Fruit fly (Drosophila melanogaster) whole organism, embryonic: ENCODE data around the gene mfr.

ENCODE experiments used
- Antp ChIP-seq: fragments of 200-800 bp; sonication (Bioruptor generic); optimal IDR thresholded peaks from 3 replicates; lab custom pipeline; 2016; ENCODE audit warnings: missing biosample characterization, missing genetic modification characterization
- Bteb2 ChIP-seq: fragments of 200-800 bp; sonication (Bioruptor generic); optimal IDR thresholded peaks from 2 replicates; lab custom pipeline; 2016; ENCODE audit warnings: missing biosample characterization, missing genetic modification characterization
- CG10274 ChIP-seq: fragments of 200-800 bp; sonication (Bioruptor generic); optimal IDR thresholded peaks from 3 replicates; lab custom pipeline; 2017; ENCODE audit warnings: missing biosample characterization, mild to moderate bottlenecking, missing genetic modification characterization
- CG10321 ChIP-seq: fragments of 200-800 bp; sonication (Bioruptor generic); IDR thresholded peaks from 2 replicates; pipeline ENCODE4 v1.3.6; 2022; ENCODE audit warnings: missing biosample characterization, missing genetic modification characterization
- CG11695 ChIP-seq: fragments of 200-800 bp; sonication (Bioruptor generic); IDR thresholded peaks from 3 replicates; pipeline ENCODE4 v1.3.6; 2022; ENCODE audit warnings: missing biosample characterization, missing genetic modification characterization
- CG11696 ChIP-seq: fragments of 200-800 bp; sonication (Bioruptor generic); IDR thresholded peaks from 2 replicates; pipeline ENCODE4 v1.3.6; 2022; ENCODE audit warnings: missing biosample characterization, missing genetic modification characterization
- CG12071 ChIP-seq: fragments of 200-800 bp; sonication (Bioruptor generic); optimal IDR thresholded peaks from 3 replicates; lab custom pipeline; 2018; ENCODE audit warnings: missing biosample characterization, mild to moderate bottlenecking, missing genetic modification characterization
- CG12391 ChIP-seq: fragments of 200-800 bp; sonication (Bioruptor generic); optimal IDR thresholded peaks from 3 replicates; lab custom pipeline; 2018; ENCODE audit warnings: missing biosample characterization, mild to moderate bottlenecking, missing genetic modification characterization, moderate library complexity
- CG12942 ChIP-seq: fragments of 200-800 bp; sonication (Bioruptor generic); optimal IDR thresholded peaks from 3 replicates; lab custom pipeline; 2016; ENCODE audit warnings: missing biosample characterization, missing genetic modification characterization
- CG13624 ChIP-seq: fragments of 200-800 bp; sonication (Bioruptor generic); optimal IDR thresholded peaks from 2 replicates; lab custom pipeline; 2016; ENCODE audit warnings: missing biosample characterization, missing genetic modification characterization
- CG14050 ChIP-seq: fragments of 200-800 bp; sonication (Bioruptor generic); IDR thresholded peaks from 3 replicates; pipeline ENCODE4 v1.3.6; 2022; ENCODE audit warnings: missing biosample characterization, missing genetic modification characterization
- CG14441 ChIP-seq: fragments of 200-800 bp; sonication (Bioruptor generic); IDR thresholded peaks from 2 replicates; pipeline ENCODE4 v1.3.6; 2022; ENCODE audit warnings: missing biosample characterization, missing genetic modification characterization
- CG15514 ChIP-seq: fragments of 200-800 bp; sonication (Bioruptor generic); optimal IDR thresholded peaks from 3 replicates; lab custom pipeline; 2017; ENCODE audit warnings: missing biosample characterization, missing genetic modification characterization, mild to moderate bottlenecking, moderate library complexity, missing genetic modification reagents
- CG16813 ChIP-seq: fragments of 200-800 bp; sonication (Bioruptor generic); IDR thresholded peaks from 3 replicates; pipeline ENCODE4 v1.3.6; 2022; ENCODE audit warnings: missing biosample characterization, missing genetic modification characterization; ENCODE audit not compliant: partially characterized antibody
- CG18599 ChIP-seq: fragments of 200-800 bp; sonication (Bioruptor generic); optimal IDR thresholded peaks from 3 replicates; lab custom pipeline; 2017; ENCODE audit warnings: missing biosample characterization, missing genetic modification characterization, mild to moderate bottlenecking, moderate library complexity, missing genetic modification reagents
- CG31365 ChIP-seq: fragments of 200-800 bp; sonication (Bioruptor generic); optimal IDR thresholded peaks from 2 replicates; lab custom pipeline; 2018; ENCODE audit warnings: missing biosample characterization, mild to moderate bottlenecking, missing genetic modification characterization
- CG31441 ChIP-seq: fragments of 200-800 bp; sonication (Bioruptor generic); IDR thresholded peaks from 2 replicates; pipeline ENCODE4 v1.3.6; 2022; ENCODE audit warnings: missing biosample characterization, missing genetic modification characterization
- CG43689 ChIP-seq: fragments of 200-800 bp; sonication (Bioruptor generic); IDR thresholded peaks from 2 replicates; pipeline ENCODE4 v1.3.6; 2022; ENCODE audit warnings: missing biosample characterization, missing genetic modification characterization
- CG4707 ChIP-seq: fragments of 200-800 bp; sonication (Bioruptor generic); optimal IDR thresholded peaks from 2 replicates; lab custom pipeline; 2018; ENCODE audit warnings: missing biosample characterization, mild to moderate bottlenecking, missing genetic modification characterization, moderate library complexity
- CG6683 ChIP-seq: fragments of 200-800 bp; sonication (Bioruptor generic); optimal IDR thresholded peaks from 2 replicates; lab custom pipeline; 2017; ENCODE audit warnings: missing biosample characterization, mild to moderate bottlenecking, missing genetic modification characterization, missing genetic modification reagents
- CG7839 ChIP-seq: fragments of 200-800 bp; sonication (Bioruptor generic); optimal IDR thresholded peaks from 3 replicates; lab custom pipeline; 2018; ENCODE audit warnings: missing biosample characterization, mild to moderate bottlenecking, missing genetic modification characterization, moderate library complexity
- CHES-1-like ChIP-seq: fragments of 200-800 bp; sonication (Bioruptor generic); optimal IDR thresholded peaks from 2 replicates; lab custom pipeline; 2016; ENCODE audit warnings: missing biosample characterization, missing genetic modification characterization
- Drgx ChIP-seq: fragments of 200-800 bp; sonication (Bioruptor generic); IDR thresholded peaks from 2 replicates; pipeline ENCODE4 v1.3.6; 2022; ENCODE audit warnings: missing biosample characterization, missing genetic modification characterization
- ERR ChIP-seq: fragments of 200-800 bp; sonication (Bioruptor generic); optimal IDR thresholded peaks from 2 replicates; lab custom pipeline; 2016; ENCODE audit warnings: missing biosample characterization, missing genetic modification characterization
- Elba2 ChIP-seq: fragments of 200-800 bp; sonication (Bioruptor generic); optimal IDR thresholded peaks from 3 replicates; lab custom pipeline; 2016; ENCODE audit warnings: missing biosample characterization, missing genetic modification characterization
- Ets65A ChIP-seq: fragments of 200-800 bp; sonication (Bioruptor generic); peaks from one replicate; lab custom pipeline; 2016; ENCODE audit warnings: missing biosample characterization, missing genetic modification characterization
- Hey ChIP-seq: fragments of 200-800 bp; sonication (Bioruptor generic); optimal IDR thresholded peaks from 3 replicates; lab custom pipeline; 2018; ENCODE audit warnings: missing biosample characterization, mild to moderate bottlenecking, missing genetic modification characterization
- Hmx ChIP-seq: fragments of 200-800 bp; sonication (Bioruptor generic); optimal IDR thresholded peaks from 2 replicates; lab custom pipeline; 2016; ENCODE audit warnings: missing biosample characterization, missing genetic modification characterization
- Hr51 ChIP-seq, 2 experiments: fragments of 200-800 bp; sonication (Bioruptor generic); optimal IDR thresholded peaks; 2 replicates in 1 of 2; 3 replicates in 1 of 2; lab custom pipeline; 2016 to 2018; ENCODE audit warnings: missing biosample characterization in 2 of 2, missing genetic modification characterization in 2 of 2, mild to moderate bottlenecking in 1 of 2, moderate library complexity in 1 of 2
- Med ChIP-seq: fragments of 200-800 bp; sonication (Bioruptor generic); peaks from one replicate; lab custom pipeline; 2016; ENCODE audit warnings: missing biosample characterization, missing genetic modification characterization, mild to moderate bottlenecking, inconsistent platforms, moderate library complexity
- Oli ChIP-seq: fragments of 200-800 bp; sonication (Bioruptor generic); optimal IDR thresholded peaks from 2 replicates; lab custom pipeline; 2018; ENCODE audit warnings: missing biosample characterization, mild to moderate bottlenecking, missing genetic modification characterization, moderate library complexity
- bbx ChIP-seq: fragments of 200-800 bp; sonication (Bioruptor generic); IDR thresholded peaks from 2 replicates; pipeline ENCODE4 v1.3.6; 2022; ENCODE audit warnings: missing biosample characterization, missing genetic modification characterization; ENCODE audit not compliant: partially characterized antibody
- br ChIP-seq: fragments of >200 bp; optimal IDR thresholded peaks from 2 replicates; lab custom pipeline; 2017
- chif ChIP-seq, 2 experiments: fragments of 200-800 bp; sonication (Bioruptor generic); optimal IDR thresholded peaks; 3 replicates each; lab custom pipeline; 2016; ENCODE audit warnings: missing biosample characterization in 2 of 2, missing genetic modification characterization in 2 of 2
- dm ChIP-seq: fragments of 200-800 bp; sonication (Bioruptor generic); optimal IDR thresholded peaks from 3 replicates; lab custom pipeline; 2016; ENCODE audit warnings: missing biosample characterization, missing genetic modification characterization
- dysf ChIP-seq: fragments of 200-800 bp; sonication (Bioruptor generic); IDR thresholded peaks from 3 replicates; pipeline ENCODE4 v1.3.6; 2022; ENCODE audit warnings: missing biosample characterization, missing genetic modification characterization
- emc ChIP-seq: fragments of 200-800 bp; sonication (Bioruptor generic); optimal IDR thresholded peaks from 2 replicates; lab custom pipeline; 2016; ENCODE audit warnings: missing biosample characterization, missing genetic modification characterization
- inv ChIP-seq: fragments of 200-800 bp; sonication (Bioruptor generic); IDR thresholded peaks from 2 replicates; pipeline ENCODE4 v1.3.6; 2022; ENCODE audit warnings: missing biosample characterization, missing genetic modification characterization; ENCODE audit not compliant: partially characterized antibody
- lab ChIP-seq: fragments of 200-800 bp; sonication (Bioruptor generic); optimal IDR thresholded peaks from 3 replicates; lab custom pipeline; 2017; ENCODE audit warnings: missing biosample characterization, missing genetic modification characterization, mild to moderate bottlenecking, moderate library complexity, missing genetic modification reagents
- lov ChIP-seq, 2 experiments: fragments of 200-800 bp in 1 of 2; fragments of >200 bp in 1 of 2; sonication (Bioruptor generic) in 1 of 2; IDR thresholded peaks in 1 of 2; optimal IDR thresholded peaks in 1 of 2; 2 replicates in 1 of 2; 3 replicates in 1 of 2; pipeline versions ENCODE4 v1.3.6 to Lab custom; 2017 to 2022; ENCODE audit warnings: missing biosample characterization in 1 of 2, missing genetic modification characterization in 1 of 2
- pan ChIP-seq, 4 experiments: fragments of >200 bp in 3 of 4; fragments of 200-800 bp in 1 of 4; sonication (Bioruptor generic) in 1 of 4; optimal IDR thresholded peaks in 3 of 4; IDR thresholded peaks in 1 of 4; 2 replicates each; pipeline versions ENCODE4 v1.3.6 to Lab custom; 2017 to 2022; ENCODE audit warnings: missing biosample characterization in 2 of 4, missing genetic modification characterization in 2 of 4, mixed read lengths in 1 of 4
- pb ChIP-seq: fragments of 200-800 bp; sonication (Bioruptor generic); optimal IDR thresholded peaks from 3 replicates; lab custom pipeline; 2016; ENCODE audit warnings: missing biosample characterization, missing genetic modification characterization
- pum ChIP-seq: fragments of 200-800 bp; sonication (Bioruptor generic); optimal IDR thresholded peaks from 2 replicates; lab custom pipeline; 2016; ENCODE audit warnings: missing biosample characterization, missing genetic modification characterization
- ranshi ChIP-seq: fragments of 200-800 bp; sonication (Bioruptor generic); IDR thresholded peaks from 2 replicates; pipeline ENCODE4 v1.3.6; 2022; ENCODE audit warnings: missing biosample characterization, missing genetic modification characterization
- run ChIP-seq: fragments of 200-800 bp; sonication (Bioruptor generic); optimal IDR thresholded peaks from 3 replicates; lab custom pipeline; 2018; ENCODE audit warnings: missing biosample characterization, mild to moderate bottlenecking, missing genetic modification characterization
- scrt ChIP-seq: fragments of 200-800 bp; sonication (Bioruptor generic); optimal IDR thresholded peaks from 2 replicates; lab custom pipeline; 2018; ENCODE audit warnings: missing biosample characterization, mild to moderate bottlenecking, missing genetic modification characterization, moderate library complexity
- sens-2 ChIP-seq: fragments of 200-800 bp; sonication (Bioruptor generic); IDR thresholded peaks from 2 replicates; pipeline ENCODE4 v1.3.6; 2022; ENCODE audit warnings: missing biosample characterization, missing genetic modification characterization
- slou ChIP-seq: fragments of 200-800 bp; sonication (Bioruptor generic); optimal IDR thresholded peaks from 3 replicates; lab custom pipeline; 2016; ENCODE audit warnings: missing biosample characterization, missing genetic modification characterization
- stwl ChIP-seq: fragments of 200-800 bp; sonication (Bioruptor generic); optimal IDR thresholded peaks from 3 replicates; lab custom pipeline; 2018; ENCODE audit warnings: missing biosample characterization, mild to moderate bottlenecking, missing genetic modification characterization, moderate library complexity
- tna ChIP-seq: fragments of 200-800 bp; sonication (Bioruptor generic); IDR thresholded peaks from 2 replicates; pipeline ENCODE4 v1.3.6; 2022; ENCODE audit warnings: missing biosample characterization, missing genetic modification characterization; ENCODE audit not compliant: partially characterized antibody

The mfr gene

DNA sequence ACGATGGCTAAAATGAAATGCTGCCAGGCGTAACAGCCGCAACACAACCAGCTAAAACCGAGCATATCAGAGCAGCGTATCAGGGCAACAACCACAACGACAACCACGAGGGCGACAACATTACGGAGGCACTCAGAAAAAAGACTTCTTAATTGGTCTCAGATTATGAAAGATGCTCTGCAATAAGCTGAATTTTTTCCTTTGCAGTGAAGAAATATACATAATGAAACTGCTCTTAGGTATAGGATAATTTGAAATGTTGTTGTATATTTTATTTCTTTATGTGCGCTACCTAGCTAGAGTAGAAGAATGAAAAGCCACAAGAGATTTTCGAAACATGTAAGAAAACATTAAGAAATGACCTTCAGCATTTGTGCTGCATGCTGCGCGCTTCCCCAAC, 17.1 kb upstream of the mfr start:
- TF ChIP-seq pan (optimal IDR thresholded peaks at IDR 0.05; lab: Kevin White, UChicago) (no peak), pan (GFP tag; optimal IDR thresholded peaks at IDR 0.05 in 1 of 2, IDR thresholded peaks at IDR 0.05 in 1 of 2) (peak in 1 of 2 experiments; percentile 46), Elba2 (GFP tag; lab: Kevin White, UChicago) (no peak), CG31365 (tag; lab: Kevin White, UChicago) (no peak), CG6683 (no peak), Antp (no peak), CG12071 (no peak), ERR (GFP tag; lab: Kevin White, UChicago) (no peak), Oli (peak; percentile 23), tna (no peak), Hr51 (GFP tag; optimal IDR thresholded peaks at IDR 0.05; lab: Kevin White, UChicago) (peak in 1 of 2 experiments; percentile 44), Ets65A (GFP tag; lab: Kevin White, UChicago) (peak; percentile 51), CG10321 (no peak), bbx (GFP tag; lab: Robert Waterston, UW) (no peak), CG14050 (GFP tag; lab: Robert Waterston, UW) (peak; percentile 11; the same call in 1 of the 3 replicates), CG11696 (GFP tag; lab: Robert Waterston, UW) (0 out of 2 replicates have a peak, but pooled peaks have one; percentile 24), Drgx (peak; percentile 28; the same call in 1 of the 2 replicates), CG18599 (GFP tag; lab: Kevin White, UChicago) (peak; percentile 32), CG43689 (GFP tag; lab: Robert Waterston, UW) (no peak), CG12942 (GFP tag; lab: Kevin White, UChicago) (no peak), chif (GFP tag; optimal IDR thresholded peaks at IDR 0.05; lab: Kevin White, UChicago) (no peak), CG16813 (GFP tag; lab: Robert Waterston, UW) (no peak), stwl (tag; lab: Kevin White, UChicago) (no peak), dm (GFP tag; lab: Kevin White, UChicago) (no peak), CG31441 (GFP tag; lab: Robert Waterston, UW) (peak; percentile 17; the same call in 1 of the 2 replicates), lab (GFP tag; lab: Kevin White, UChicago) (no peak), CG15514 (GFP tag; lab: Kevin White, UChicago) (no peak), lov (optimal IDR thresholded peaks at IDR 0.05; lab: Kevin White, UChicago) (no peak), lov (GFP tag; IDR thresholded peaks at IDR 0.05; lab: Robert Waterston, UW) (no peak), CHES-1-like (GFP tag; lab: Kevin White, UChicago) (no peak), sens-2 (no peak), CG11695 (GFP tag; lab: Robert Waterston, UW) (0 out of 3 replicates have a peak, but pooled peaks have one; percentile 35), CG4707 (no peak), Bteb2 (no peak), CG13624 (no peak), slou (GFP tag; lab: Kevin White, UChicago) (no peak), ranshi (GFP tag; lab: Robert Waterston, UW) (no peak), inv (no peak), CG7839 (tag; lab: Kevin White, UChicago) (no peak), CG14441 (GFP tag; lab: Robert Waterston, UW) (peak; percentile 40; the same call in 1 of the 2 replicates), run (no peak), pum (no peak), scrt (no peak), br (no peak), emc (GFP tag; lab: Kevin White, UChicago) (no peak), dysf (GFP tag; lab: Robert Waterston, UW) (peak; percentile 56; the same call in 1 of the 3 replicates), Hey (tag; lab: Kevin White, UChicago) (no peak), CG10274 (GFP tag; lab: Kevin White, UChicago) (no peak), Hmx (GFP tag; lab: Kevin White, UChicago) (no peak), pb (GFP tag; lab: Kevin White, UChicago) (no peak), CG12391 (tag; lab: Kevin White, UChicago) (no peak), Med (GFP tag; lab: Kevin White, UChicago) (peak; percentile 63)
